Fruit fly (Drosophila melanogaster) whole organism, embryonic: ENCODE results near the gene PIG-U.

Experiments used
- Abd-B ChIP-seq: fragments of 200-800 bp; sonication (Bioruptor generic); optimal IDR thresholded peaks from 2 replicates; lab custom pipeline; 2018; ENCODE audit warnings: missing biosample characterization, mild to moderate bottlenecking, missing genetic modification characterization, moderate library complexity
- B-H2 ChIP-seq: fragments of 200-800 bp; sonication (Bioruptor generic); optimal IDR thresholded peaks from 2 replicates; lab custom pipeline; 2018; ENCODE audit warnings: missing biosample characterization, mild to moderate bottlenecking, missing genetic modification characterization
- CG12104 ChIP-seq: fragments of 200-800 bp; sonication (Bioruptor generic); optimal IDR thresholded peaks from 3 replicates; lab custom pipeline; 2016; ENCODE audit warnings: missing biosample characterization, missing genetic modification characterization
- CG13296 ChIP-seq: fragments of 200-800 bp; sonication (Bioruptor generic); optimal IDR thresholded peaks from 3 replicates; lab custom pipeline; 2018; ENCODE audit warnings: missing biosample characterization, mild to moderate bottlenecking, missing genetic modification characterization
- CG1602 ChIP-seq: fragments of 200-800 bp; sonication (Bioruptor generic); optimal IDR thresholded peaks from 3 replicates; lab custom pipeline; 2016; ENCODE audit warnings: missing biosample characterization, missing genetic modification characterization
- CG16813 ChIP-seq: fragments of 200-800 bp; sonication (Bioruptor generic); IDR thresholded peaks from 3 replicates; pipeline ENCODE4 v1.3.6; 2022; ENCODE audit warnings: missing biosample characterization, missing genetic modification characterization; ENCODE audit not compliant: partially characterized antibody
- CG16815 ChIP-seq: fragments of 200-800 bp; sonication (Bioruptor generic); optimal IDR thresholded peaks from 3 replicates; lab custom pipeline; 2017; ENCODE audit warnings: missing biosample characterization, mild to moderate bottlenecking, missing genetic modification characterization
- CG2129 ChIP-seq: fragments of 200-800 bp; sonication (Bioruptor generic); IDR thresholded peaks from 2 replicates; pipeline ENCODE4 v1.3.6; 2022; ENCODE audit warnings: missing biosample characterization, missing genetic modification characterization; ENCODE audit not compliant: partially characterized antibody
- CG2202 ChIP-seq: fragments of 200-800 bp; sonication (Bioruptor generic); optimal IDR thresholded peaks from 2 replicates; lab custom pipeline; 2018; ENCODE audit warnings: missing biosample characterization, mild to moderate bottlenecking, missing genetic modification characterization
- CG2678 ChIP-seq: fragments of 200-800 bp; sonication (Bioruptor generic); optimal IDR thresholded peaks from 3 replicates; lab custom pipeline; 2019; ENCODE audit warnings: missing biosample characterization, mild to moderate bottlenecking, missing genetic modification characterization, moderate library complexity
- CG30431 ChIP-seq: fragments of 200-800 bp; sonication (Bioruptor generic); optimal IDR thresholded peaks from 2 replicates; lab custom pipeline; 2017; ENCODE audit warnings: missing biosample characterization, missing genetic modification characterization
- CG31441 ChIP-seq: fragments of 200-800 bp; sonication (Bioruptor generic); IDR thresholded peaks from 2 replicates; pipeline ENCODE4 v1.3.6; 2022; ENCODE audit warnings: missing biosample characterization, missing genetic modification characterization
- CG32532 ChIP-seq: fragments of 200-800 bp; sonication (Bioruptor generic); IDR thresholded peaks from 2 replicates; pipeline ENCODE4 v1.3.6; 2022; ENCODE audit warnings: missing biosample characterization, missing genetic modification characterization
- CG34376 ChIP-seq: fragments of 200-800 bp; sonication (Bioruptor generic); optimal IDR thresholded peaks from 2 replicates; lab custom pipeline; 2018; ENCODE audit warnings: missing biosample characterization, mild to moderate bottlenecking, missing genetic modification characterization
- CG3995 ChIP-seq: fragments of 200-800 bp; sonication (Bioruptor generic); optimal IDR thresholded peaks from 3 replicates; lab custom pipeline; 2016; ENCODE audit warnings: missing biosample characterization, missing genetic modification characterization
- CG4730 ChIP-seq: fragments of 200-800 bp; sonication (Bioruptor generic); IDR thresholded peaks from 2 replicates; pipeline ENCODE4 v1.3.6; 2022; ENCODE audit warnings: missing biosample characterization, missing genetic modification characterization
- CG5245 ChIP-seq: fragments of 200-800 bp; sonication (Bioruptor generic); optimal IDR thresholded peaks from 3 replicates; lab custom pipeline; 2016; ENCODE audit warnings: missing biosample characterization, missing genetic modification characterization
- CG6683 ChIP-seq: fragments of 200-800 bp; sonication (Bioruptor generic); optimal IDR thresholded peaks from 2 replicates; lab custom pipeline; 2017; ENCODE audit warnings: missing biosample characterization, mild to moderate bottlenecking, missing genetic modification characterization, missing genetic modification reagents
- CG6689 ChIP-seq: fragments of 200-800 bp; sonication (Bioruptor generic); IDR thresholded peaks from 2 replicates; pipeline ENCODE4 v1.3.6; 2022; ENCODE audit warnings: missing biosample characterization, missing genetic modification characterization
- CG7556 ChIP-seq: fragments of 200-800 bp; sonication (Bioruptor generic); optimal IDR thresholded peaks from 2 replicates; lab custom pipeline; 2017; ENCODE audit warnings: missing biosample characterization, mild to moderate bottlenecking, missing genetic modification characterization
- CG8765 ChIP-seq: fragments of 200-800 bp; sonication (Bioruptor generic); IDR thresholded peaks from 2 replicates; pipeline ENCODE4 v1.3.6; 2022; ENCODE audit warnings: missing biosample characterization, missing genetic modification characterization
- CG8944 ChIP-seq: fragments of 200-800 bp; sonication (Bioruptor generic); optimal IDR thresholded peaks from 3 replicates; lab custom pipeline; 2016; ENCODE audit warnings: missing biosample characterization, missing genetic modification characterization
- CG9215 ChIP-seq: fragments of 200-800 bp; sonication (Bioruptor generic); IDR thresholded peaks from 2 replicates; pipeline ENCODE4 v1.3.6; 2022; ENCODE audit warnings: missing biosample characterization, missing genetic modification characterization
- CG9876 ChIP-seq: fragments of 200-800 bp; sonication (Bioruptor generic); optimal IDR thresholded peaks from 2 replicates; lab custom pipeline; 2016; ENCODE audit warnings: missing biosample characterization, missing genetic modification characterization
- Camta ChIP-seq: fragments of 200-800 bp; sonication (Bioruptor generic); optimal IDR thresholded peaks from 2 replicates; lab custom pipeline; 2016; ENCODE audit warnings: missing biosample characterization, missing genetic modification characterization
- Gsc ChIP-seq: fragments of 200-800 bp; sonication (Bioruptor generic); IDR thresholded peaks from 2 replicates; pipeline ENCODE4 v1.3.6; 2022; ENCODE audit warnings: missing biosample characterization, missing genetic modification characterization
- H2.0 ChIP-seq: fragments of 200-800 bp; sonication (Bioruptor generic); IDR thresholded peaks from 2 replicates; pipeline ENCODE4 v1.3.6; 2022; ENCODE audit warnings: missing biosample characterization, missing genetic modification characterization
- HHEX ChIP-seq: fragments of 200-800 bp; sonication (Bioruptor generic); optimal IDR thresholded peaks from 3 replicates; lab custom pipeline; 2017; ENCODE audit warnings: missing biosample characterization, mild to moderate bottlenecking, missing genetic modification characterization, missing genetic modification reagents
- Hmx ChIP-seq: fragments of 200-800 bp; sonication (Bioruptor generic); optimal IDR thresholded peaks from 2 replicates; lab custom pipeline; 2016; ENCODE audit warnings: missing biosample characterization, missing genetic modification characterization
- Hsf ChIP-seq: fragments of 200-800 bp; sonication (Bioruptor generic); optimal IDR thresholded peaks from 3 replicates; lab custom pipeline; 2016; ENCODE audit warnings: missing biosample characterization, missing genetic modification characterization
- Kr ChIP-seq: fragments of 200-800 bp; sonication (Bioruptor generic); optimal IDR thresholded peaks from 2 replicates; lab custom pipeline; 2017; ENCODE audit warnings: missing biosample characterization, mild to moderate bottlenecking, missing genetic modification characterization
- NfI ChIP-seq: fragments of 200-800 bp; sonication (Bioruptor generic); optimal IDR thresholded peaks from 3 replicates; lab custom pipeline; 2018; ENCODE audit warnings: missing biosample characterization, mild to moderate bottlenecking, missing genetic modification characterization, moderate library complexity
- Sry-δ ChIP-seq: fragments of 200-800 bp; sonication (Bioruptor generic); optimal IDR thresholded peaks from 2 replicates; lab custom pipeline; 2016; ENCODE audit warnings: missing biosample characterization, missing genetic modification characterization
- aop ChIP-seq: fragments of 200-800 bp; sonication (Bioruptor generic); IDR thresholded peaks from 2 replicates; pipeline ENCODE4 v1.3.6; 2022; ENCODE audit warnings: missing biosample characterization, missing genetic modification characterization
- bigmax ChIP-seq: fragments of 200-800 bp; sonication (Bioruptor generic); optimal IDR thresholded peaks from 2 replicates; lab custom pipeline; 2018; ENCODE audit warnings: missing biosample characterization, mild to moderate bottlenecking, missing genetic modification characterization
- ci ChIP-seq: fragments of 200-800 bp; sonication (Bioruptor generic); IDR thresholded peaks from 3 replicates; pipeline ENCODE4 v1.3.6; 2022; ENCODE audit warnings: missing biosample characterization, missing genetic modification characterization
- danr ChIP-seq: fragments of 200-800 bp; sonication (Bioruptor generic); IDR thresholded peaks from 2 replicates; pipeline ENCODE4 v1.3.6; 2022; ENCODE audit warnings: missing biosample characterization, missing genetic modification characterization
- disco-r ChIP-seq: fragments of 200-800 bp; sonication (Bioruptor generic); optimal IDR thresholded peaks from 2 replicates; lab custom pipeline; 2016; ENCODE audit warnings: missing biosample characterization, missing genetic modification characterization
- fd64A ChIP-seq: fragments of 200-800 bp; sonication (Bioruptor generic); optimal IDR thresholded peaks from 3 replicates; lab custom pipeline; 2018; ENCODE audit warnings: missing biosample characterization, mild to moderate bottlenecking, missing genetic modification characterization
- fru ChIP-seq: fragments of >200 bp; optimal IDR thresholded peaks from 2 replicates; lab custom pipeline; 2017
- fu2 ChIP-seq: fragments of 200-800 bp; sonication (Bioruptor generic); optimal IDR thresholded peaks from 2 replicates; lab custom pipeline; 2016; ENCODE audit warnings: missing biosample characterization, missing genetic modification characterization
- grau ChIP-seq: fragments of 200-800 bp; optimal IDR thresholded peaks from 3 replicates; lab custom pipeline; 2019; ENCODE audit warnings: missing biosample characterization, mild to moderate bottlenecking, missing genetic modification characterization, moderate library complexity
- ham ChIP-seq: fragments of 200-800 bp; sonication (Bioruptor generic); IDR thresholded peaks from 2 replicates; pipeline ENCODE4 v1.3.6; 2022; ENCODE audit warnings: missing biosample characterization, missing genetic modification characterization
- knrl ChIP-seq: fragments of 200-800 bp; sonication (Bioruptor generic); IDR thresholded peaks from 3 replicates; pipeline ENCODE4 v1.3.6; 2022; ENCODE audit warnings: missing biosample characterization, missing genetic modification characterization; ENCODE audit not compliant: partially characterized antibody
- pnt ChIP-seq: fragments of 200-800 bp; sonication (Bioruptor generic); optimal IDR thresholded peaks from 3 replicates; lab custom pipeline; 2016; ENCODE audit warnings: missing biosample characterization, missing genetic modification characterization
- schlank ChIP-seq: fragments of 200-800 bp; sonication (Bioruptor generic); optimal IDR thresholded peaks from 2 replicates; lab custom pipeline; 2018; ENCODE audit warnings: missing biosample characterization, mild to moderate bottlenecking, missing genetic modification characterization
- scrt ChIP-seq: fragments of 200-800 bp; sonication (Bioruptor generic); optimal IDR thresholded peaks from 2 replicates; lab custom pipeline; 2018; ENCODE audit warnings: missing biosample characterization, mild to moderate bottlenecking, missing genetic modification characterization, moderate library complexity
- tin ChIP-seq: fragments of 200-800 bp; sonication (Bioruptor generic); optimal IDR thresholded peaks from 3 replicates; lab custom pipeline; 2016; ENCODE audit warnings: missing biosample characterization, missing genetic modification characterization
- tio ChIP-seq: fragments of 200-800 bp; sonication (Bioruptor generic); optimal IDR thresholded peaks from 2 replicates; lab custom pipeline; 2017; ENCODE audit warnings: missing biosample characterization, missing genetic modification characterization, inconsistent platforms
- toy ChIP-seq: fragments of 200-800 bp; sonication (Bioruptor generic); IDR thresholded peaks from 2 replicates; pipeline ENCODE4 v1.3.6; 2022; ENCODE audit warnings: missing biosample characterization, missing genetic modification characterization
- unpg ChIP-seq: fragments of 200-800 bp; sonication (Bioruptor generic); optimal IDR thresholded peaks from 3 replicates; lab custom pipeline; 2018; ENCODE audit warnings: missing biosample characterization, mild to moderate bottlenecking, missing genetic modification characterization, moderate library complexity
- zfh1 ChIP-seq: fragments of 200-800 bp; sonication (Bioruptor generic); IDR thresholded peaks from 3 replicates; pipeline ENCODE4 v1.3.6; 2022; ENCODE audit warnings: missing biosample characterization, missing genetic modification characterization

The PIG-U gene

dm6 chr2L:8521724-8522309 is 6.9 kb downstream of the PIG-U start, which contains the start of gene Acer (continued):
- TF ChIP-seq Hsf (GFP tag; lab: Kevin White, UChicago) (no peak), CG8944 (GFP tag; lab: Kevin White, UChicago) (no peak), CG2129 (GFP tag; lab: Robert Waterston, UW) (peak; percentile 47; the same call in 1 of the 2 replicates), CG12104 (GFP tag; lab: Kevin White, UChicago) (no peak), CG8765 (GFP tag; lab: Robert Waterston, UW) (no peak), Gsc (no peak), CG9215 (GFP tag; lab: Robert Waterston, UW) (no peak), CG16815 (GFP tag; lab: Kevin White, UChicago) (no peak), CG13296 (GFP tag; lab: Kevin White, UChicago) (peak; percentile 22), ham (GFP tag; lab: Robert Waterston, UW) (no peak), knrl (GFP tag; lab: Robert Waterston, UW) (0 out of 3 replicates have a peak, but pooled peaks have one; percentile 29), CG31441 (0 out of 2 replicates have a peak, but pooled peaks have one; percentile 25), NfI (GFP tag; lab: Kevin White, UChicago) (no peak), disco-r (no peak), CG30431 (no peak), zfh1 (GFP tag; lab: Robert Waterston, UW) (no peak), CG2678 (tag; lab: Kevin White, UChicago) (no peak), B-H2 (GFP tag; lab: Kevin White, UChicago) (no peak), HHEX (GFP tag; lab: Kevin White, UChicago) (no peak), CG5245 (no peak), fd64A (GFP tag; lab: Kevin White, UChicago) (no peak), pnt (GFP tag; lab: Kevin White, UChicago) (no peak), CG4730 (GFP tag; lab: Robert Waterston, UW) (no peak), CG9876 (GFP tag; lab: Kevin White, UChicago) (no peak), scrt (no peak), Sry-δ (GFP tag; lab: Kevin White, UChicago) (no peak), CG6683 (GFP tag; lab: Kevin White, UChicago) (no peak), danr (GFP tag; lab: Robert Waterston, UW) (no peak), H2.0 (0 out of 2 replicates have a peak, but pooled peaks have one; percentile 17), grau (tag; lab: Kevin White, UChicago) (no peak), CG32532 (GFP tag; lab: Robert Waterston, UW) (0 out of 2 replicates have a peak, but pooled peaks have one; percentile 21), CG16813 (GFP tag; lab: Robert Waterston, UW) (no peak), CG34376 (GFP tag; lab: Kevin White, UChicago) (peak; percentile 64), bigmax (no peak), schlank (tag; lab: Kevin White, UChicago) (no peak), Abd-B (GFP tag; lab: Kevin White, UChicago) (no peak), CG6689 (no peak), CG7556 (GFP tag; lab: Kevin White, UChicago) (no peak), tio (GFP tag; lab: Kevin White, UChicago) (no peak), CG2202 (no peak), Kr (peak; percentile 24), CG3995 (GFP tag; lab: Kevin White, UChicago) (peak; percentile 24), toy (GFP tag; lab: Robert Waterston, UW) (no peak), fu2 (no peak), Camta (GFP tag; lab: Kevin White, UChicago) (no peak), ci (GFP tag; lab: Robert Waterston, UW) (0 out of 3 replicates have a peak, but pooled peaks have one; percentile 57), Hmx (GFP tag; lab: Kevin White, UChicago) (no peak), tin (GFP tag; lab: Kevin White, UChicago) (peak; percentile 3), aop (no peak), unpg (GFP tag; lab: Kevin White, UChicago) (no peak), CG1602 (GFP tag; lab: Kevin White, UChicago) (no peak), fru (lab: Kevin White, UChicago) (no peak)
